Worm (Caenorhabditis elegans) whole organism, L3 larva: ENCODE measurements around the gene cld-1.

Experiments
- elt-2 ChIP-seq: sonication (generic microtip); optimal IDR thresholded peaks from 2 replicates; lab custom pipeline; 2016; ENCODE audit warnings: missing genetic modification reagents, mild to moderate bottlenecking, missing genetic modification characterization, missing compliant biosample characterization
- mdl-1 ChIP-seq: fragments of 150-350 bp; optimal IDR thresholded peaks from 2 replicates; lab custom pipeline; 2014; ENCODE audit warnings: missing biosample characterization, missing genetic modification characterization
- snpc-4 ChIP-seq: fragments of 150-350 bp; optimal IDR thresholded peaks from 2 replicates; lab custom pipeline; 2014; ENCODE audit warnings: missing biosample characterization, missing genetic modification characterization

- TF ChIP-seq elt-2 (no peak), mdl-1 (tag; lab: Kevin White, UChicago) (no peak), snpc-4 (no peak)
Observed at ce11 chrIV:12967303-12967702, 31.2 kb upstream of the cld-1 start.
